Worm (Caenorhabditis elegans): Measurements from ENCODE around the gene lbp-4.

lbp-4 gene

DNA sequence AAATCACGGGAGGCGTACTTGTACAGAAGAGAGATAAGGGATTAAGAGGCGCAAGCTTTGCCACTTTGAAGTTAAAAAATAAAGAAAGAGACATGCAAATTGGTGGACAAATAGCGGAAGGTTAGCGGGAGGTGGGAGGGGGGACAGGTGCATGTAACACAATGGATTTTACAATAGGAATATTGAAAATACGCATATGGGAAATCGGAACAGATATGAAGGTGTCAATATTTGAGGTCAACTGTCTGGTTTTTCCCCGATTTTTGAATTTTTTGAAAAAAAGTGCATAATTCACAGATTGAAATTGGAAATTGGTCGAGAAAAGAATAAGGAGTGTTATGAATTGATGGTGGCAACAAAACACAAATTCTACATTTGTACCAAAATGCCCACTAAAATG lies 41.4 kb downstream of the lbp-4 start, which contains the start of gene C37C3.17:
C37C3.17 (minus strand) TSS at position 101 of the 400 bp plus-strand sequence.
- no peak for TF ChIP-seq unc-55 (GFP tag; optimal IDR thresholded peaks at IDR 0.05)
- no peak for TF ChIP-seq lin-11 (tag; optimal IDR thresholded peaks at IDR 0.05)
- no peak for TF ChIP-seq C38D4.7 (GFP tag; optimal IDR thresholded peaks at IDR 0.05)
- TF ChIP-seq ama-1 (optimal IDR thresholded peaks at IDR 0.05): no peak
- no peak for TF ChIP-seq ceh-34 (tag; optimal IDR thresholded peaks at IDR 0.05)
- no peak for TF ChIP-seq pag-3 (tag; optimal IDR thresholded peaks at IDR 0.05; ENCODE audit: borderline replicate concordance)
- TF ChIP-seq ceh-48 (tag; optimal IDR thresholded peaks at IDR 0.05): no peak
- no peak for TF ChIP-seq eyg-1 (tag; optimal IDR thresholded peaks at IDR 0.05)
- TF ChIP-seq pros-1 (tag; optimal IDR thresholded peaks at IDR 0.05): no peak
- TF ChIP-seq ceh-45 (GFP tag; IDR thresholded peaks at IDR 0.05): no peak

DNA sequence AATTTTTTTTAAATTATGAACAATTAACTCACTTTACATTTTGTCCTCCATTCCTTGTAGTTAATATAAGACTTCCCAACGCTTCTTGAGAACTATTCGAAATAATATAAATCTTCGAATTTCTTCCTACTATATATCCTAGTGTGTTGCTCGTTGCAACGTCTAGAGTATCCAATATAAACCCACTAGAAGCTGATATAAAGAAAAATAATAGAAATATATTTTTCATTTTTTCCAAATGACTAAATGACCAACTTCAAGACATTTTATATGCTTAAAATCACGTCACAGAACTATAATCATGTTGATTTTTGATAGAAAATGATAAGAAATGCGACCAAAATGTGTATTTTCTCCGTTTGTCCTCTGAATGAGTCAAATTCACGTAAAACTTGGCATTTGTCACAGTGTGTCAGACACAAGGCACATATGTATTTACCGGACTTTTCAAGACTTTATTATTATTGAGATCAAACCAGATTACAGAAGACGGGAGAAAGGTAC lies 42.7 kb downstream of the lbp-4 start, which contains the start of gene C37C3.10:
C37C3.10 (minus strand) TSS at position 51 of the 504 bp plus-strand sequence.
- TF ChIP-seq ahr-1 (tag; optimal IDR thresholded peaks at IDR 0.05): no peak
- TF ChIP-seq ets-4 (tag; optimal IDR thresholded peaks at IDR 0.05): no peak
- no peak for TF ChIP-seq pros-1 (tag; optimal IDR thresholded peaks at IDR 0.05)
- TF ChIP-seq che-1 (tag; optimal IDR thresholded peaks at IDR 0.05): no peak
- TF ChIP-seq C38D4.7 (GFP tag; optimal IDR thresholded peaks at IDR 0.05): no peak
- TF ChIP-seq ceh-9 (tag; optimal IDR thresholded peaks at IDR 0.05): no peak
- TF ChIP-seq eyg-1 (tag; optimal IDR thresholded peaks at IDR 0.05): no peak
- no peak for TF ChIP-seq pha-2 (tag; optimal IDR thresholded peaks at IDR 0.05)
- TF ChIP-seq ceh-14 (tag; optimal IDR thresholded peaks at IDR 0.05): no peak
- TF ChIP-seq fkh-10 (GFP tag; optimal IDR thresholded peaks at IDR 0.05): no peak

DNA sequence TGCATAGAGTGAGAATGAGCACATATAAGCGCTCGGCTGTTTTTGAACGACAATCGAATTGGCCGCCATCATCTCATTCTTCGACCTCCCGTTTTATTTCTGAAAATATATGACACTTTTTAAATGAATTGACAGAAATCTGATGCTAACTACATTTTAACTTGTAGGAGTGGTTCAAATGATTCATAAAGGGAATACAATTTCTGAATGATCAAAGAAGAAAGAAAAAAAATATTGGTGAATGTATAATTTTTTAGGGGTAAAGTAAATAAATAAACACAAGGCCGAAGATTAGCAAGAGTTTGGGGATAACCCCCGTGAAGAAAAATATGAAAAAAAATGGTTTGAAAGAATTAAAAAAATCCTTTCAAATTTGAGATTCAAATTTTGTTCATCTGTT lies 44.3 kb downstream of the lbp-4 start, which contains the start of gene C37C3.11:
C37C3.11 (minus strand) TSS at position 101 of the 400 bp plus-strand sequence.
- no peak for TF ChIP-seq ets-4 (tag; optimal IDR thresholded peaks at IDR 0.05)
- no peak for TF ChIP-seq unc-42 (tag; optimal IDR thresholded peaks at IDR 0.05)

DNA sequence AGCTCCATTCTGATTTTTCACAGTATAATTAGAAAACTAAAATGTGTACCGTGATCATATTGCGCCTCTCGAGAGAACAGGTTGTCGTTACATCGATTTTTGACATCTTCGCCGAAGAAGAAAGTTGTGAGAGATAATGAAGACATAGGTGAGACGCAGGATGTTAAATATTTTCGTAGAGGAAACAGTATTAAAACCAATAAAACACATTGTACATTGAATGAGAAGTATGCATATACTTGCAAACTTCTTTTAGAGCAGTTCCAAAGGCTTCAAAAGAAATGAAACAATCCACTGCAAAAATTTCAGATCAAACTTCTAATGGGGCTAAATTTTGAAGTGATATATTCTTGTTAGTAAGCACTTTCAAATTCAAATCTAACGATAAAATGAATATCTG lies 50.3 kb downstream of the lbp-4 start, which contains the start of gene nipi-4:
nipi-4 (minus strand) TSS at position 101 of the 400 bp plus-strand sequence.
- TF ChIP-seq ets-4 (tag; optimal IDR thresholded peaks at IDR 0.05) (no peak), ceh-45 (GFP tag; IDR thresholded peaks at IDR 0.05) (no peak), madf-2 (tag; optimal IDR thresholded peaks at IDR 0.05) (no peak), hlh-13 (GFP tag; optimal IDR thresholded peaks at IDR 0.05) (no peak)

All from whole organism, late embryonic.